Worm (Caenorhabditis elegans): Measurements from ENCODE around the gene F59A6.12.

Gene F59A6.12

ce11 chrII:5039912-5040311, 28.0 kb upstream of the F59A6.12 start, which contains the start of gene golg-2:
Gene golg-2, minus strand, starts transcription at chrII:5040091.
- TF ChIP-seq snpc-4 (tag; optimal IDR thresholded peaks at IDR 0.05) = no peak
- peak; percentile 13 for TF ChIP-seq unc-55 (GFP tag; optimal IDR thresholded peaks at IDR 0.05)
- TF ChIP-seq nhr-237 (tag; optimal IDR thresholded peaks at IDR 0.05) = no peak
- no peak for TF ChIP-seq mab-5 (tag; optimal IDR thresholded peaks at IDR 0.05)
- TF ChIP-seq ZK546.5 (tag; optimal IDR thresholded peaks at IDR 0.05) = no peak
- no peak for TF ChIP-seq R02D3.7 (tag; optimal IDR thresholded peaks at IDR 0.05)
- no peak for TF ChIP-seq nhr-12 (tag; optimal IDR thresholded peaks at IDR 0.05)
- peak in 1 of 2 experiments; percentile 50 for TF ChIP-seq lsy-2 (tag; optimal IDR thresholded peaks at IDR 0.05)
- no peak for TF ChIP-seq zag-1 (tag; optimal IDR thresholded peaks at IDR 0.05)
- TF ChIP-seq mdl-1 (tag; optimal IDR thresholded peaks at IDR 0.05) = no peak
- no peak for TF ChIP-seq ceh-16 (tag; optimal IDR thresholded peaks at IDR 0.05)
- no peak for TF ChIP-seq dmd-4 (tag; optimal IDR thresholded peaks at IDR 0.05)
- TF ChIP-seq nhr-6 (tag; optimal IDR thresholded peaks at IDR 0.05) = no peak
- no peak for TF ChIP-seq ama-1 (optimal IDR thresholded peaks at IDR 0.05)
- TF ChIP-seq sem-4 (tag; optimal IDR thresholded peaks at IDR 0.05) = no peak
- TF ChIP-seq ztf-4 (tag; optimal IDR thresholded peaks at IDR 0.05) = no peak
- TF ChIP-seq fos-1 (tag; optimal IDR thresholded peaks at IDR 0.05) = no peak
- TF ChIP-seq nhr-10 (tag; optimal IDR thresholded peaks at IDR 0.05) = no peak
- no peak for TF ChIP-seq lin-11 (tag; optimal IDR thresholded peaks at IDR 0.05)
- no peak for TF ChIP-seq nhr-23 (tag; optimal IDR thresholded peaks at IDR 0.05)
- peak; percentile 28 for TF ChIP-seq C34F6.9 (tag; optimal IDR thresholded peaks at IDR 0.05)
- no peak for TF ChIP-seq nhr-25 (tag; optimal IDR thresholded peaks at IDR 0.05)
- TF ChIP-seq gmeb-1 (tag; optimal IDR thresholded peaks at IDR 0.05) = no peak
- TF ChIP-seq lin-39 (tag; optimal IDR thresholded peaks at IDR 0.05) = no peak
- no peak for TF ChIP-seq skn-1 (tag; optimal IDR thresholded peaks at IDR 0.05)
- TF ChIP-seq elt-1 (tag; optimal IDR thresholded peaks at IDR 0.05) = no peak
- no peak for TF ChIP-seq sma-3 (GFP tag; optimal IDR thresholded peaks at IDR 0.05)
- TF ChIP-seq crh-2 (tag; optimal IDR thresholded peaks at IDR 0.05) = peak; percentile 34
- TF ChIP-seq lin-13 (GFP tag; optimal IDR thresholded peaks at IDR 0.05) = no peak
- TF ChIP-seq mbf-1 (tag; optimal IDR thresholded peaks at IDR 0.05) = no peak
- peak; percentile 19 for TF ChIP-seq nhr-129 (tag; optimal IDR thresholded peaks at IDR 0.05)
- no peak for TF ChIP-seq alr-1 (tag; optimal IDR thresholded peaks at IDR 0.05)
- TF ChIP-seq F13H6.1 (tag; optimal IDR thresholded peaks at IDR 0.05) = no peak
- no peak for TF ChIP-seq ztf-1 (GFP tag; conservative IDR thresholded peaks at IDR 0.05)

- TF ChIP-seq mbf-1 (tag; optimal IDR thresholded peaks at IDR 0.05) (no peak), unc-55 (GFP tag; optimal IDR thresholded peaks at IDR 0.05) (no peak), aly-2 (tag; optimal IDR thresholded peaks at IDR 0.05) (no peak)
These were observed 24.2 kb upstream of the F59A6.12 start, which contains the start of gene lrr-1 for ce11 chrII:5036128-5036527. Gene lrr-1, minus strand, starts transcription at chrII:5036439.

ce11 chrII:5033935-5034334, 22.1 kb upstream of the F59A6.12 start, which contains the start of gene F33G12.3:
Gene F33G12.3, minus strand, starts transcription at chrII:5034035.
- no peak for TF ChIP-seq mab-5 (tag; optimal IDR thresholded peaks at IDR 0.05)
- TF ChIP-seq Y55F3AM.14 (GFP tag; optimal IDR thresholded peaks at IDR 0.05) = no peak
- TF ChIP-seq ztf-1 (GFP tag; conservative IDR thresholded peaks at IDR 0.05) = no peak
- no peak for TF ChIP-seq blmp-1 (tag; optimal IDR thresholded peaks at IDR 0.05; ENCODE audit: insufficient read depth)
- TF ChIP-seq sma-3 (GFP tag; optimal IDR thresholded peaks at IDR 0.05) = no peak

DNA sequence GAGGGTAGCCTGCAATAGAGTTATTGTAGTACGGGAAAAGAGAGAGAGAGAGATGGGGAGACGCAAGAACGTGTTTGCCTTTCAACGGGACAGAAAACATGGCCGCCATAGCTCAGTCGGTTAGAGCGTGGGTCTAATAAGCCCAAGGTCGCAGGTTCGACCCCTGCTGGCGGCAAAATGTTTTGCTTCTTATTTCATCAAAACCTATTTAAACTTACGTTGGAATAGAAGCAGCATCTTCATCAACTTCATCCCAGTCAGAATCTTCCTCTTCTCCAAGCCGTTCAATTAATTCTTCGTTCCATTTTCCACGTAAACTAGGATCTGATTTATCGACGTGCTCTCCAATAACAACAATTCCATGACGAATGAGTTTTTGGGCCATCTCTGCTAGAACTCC, 20.8 kb upstream of the F59A6.12 start:
- TF ChIP-seq egl-27 (tag; optimal IDR thresholded peaks at IDR 0.05) (peak; percentile 32), ztf-4 (tag; optimal IDR thresholded peaks at IDR 0.05) (no peak), ama-1 (optimal IDR thresholded peaks at IDR 0.05) (no peak), gmeb-1 (tag; optimal IDR thresholded peaks at IDR 0.05) (peak; percentile 54), lsy-2 (tag; optimal IDR thresholded peaks at IDR 0.05) (peak; percentile 32 to 59), nhr-129 (tag; optimal IDR thresholded peaks at IDR 0.05) (peak; percentile 81), nhr-21 (tag; optimal IDR thresholded peaks at IDR 0.05) (peak; percentile 36), ztf-1 (GFP tag; conservative IDR thresholded peaks at IDR 0.05) (no peak), nhr-12 (tag; optimal IDR thresholded peaks at IDR 0.05) (no peak), sma-9 (GFP tag; optimal IDR thresholded peaks at IDR 0.05) (peak; percentile 26), sma-9 (tag; optimal IDR thresholded peaks at IDR 0.05) (no peak), nhr-77 (tag; optimal IDR thresholded peaks at IDR 0.05) (no peak), elt-1 (tag; optimal IDR thresholded peaks at IDR 0.05) (no peak), nhr-23 (tag; optimal IDR thresholded peaks at IDR 0.05) (no peak), nhr-6 (tag; optimal IDR thresholded peaks at IDR 0.05) (no peak), mdl-1 (tag; optimal IDR thresholded peaks at IDR 0.05) (peak in 1 of 2 experiments; percentile 10), aly-2 (tag; optimal IDR thresholded peaks at IDR 0.05) (no peak), lin-13 (GFP tag; optimal IDR thresholded peaks at IDR 0.05) (peak; percentile 13), alr-1 (tag; optimal IDR thresholded peaks at IDR 0.05) (no peak), nhr-237 (tag; optimal IDR thresholded peaks at IDR 0.05) (no peak), ceh-82 (tag; optimal IDR thresholded peaks at IDR 0.05) (no peak), F13H6.1 (tag; optimal IDR thresholded peaks at IDR 0.05) (peak; percentile 70), sma-3 (GFP tag; optimal IDR thresholded peaks at IDR 0.05) (peak; percentile 50), lin-11 (tag; optimal IDR thresholded peaks at IDR 0.05) (peak; percentile 11), unc-39 (tag; optimal IDR thresholded peaks at IDR 0.05) (no peak), nhr-25 (tag; optimal IDR thresholded peaks at IDR 0.05) (peak; percentile 1), zag-1 (tag; optimal IDR thresholded peaks at IDR 0.05) (no peak), ZK546.5 (tag; optimal IDR thresholded peaks at IDR 0.05) (no peak), snpc-4 (tag; optimal IDR thresholded peaks at IDR 0.05) (peak; percentile 7), blmp-1 (tag; optimal IDR thresholded peaks at IDR 0.05; ENCODE audit: insufficient read depth) (no peak), skn-1 (tag; optimal IDR thresholded peaks at IDR 0.05) (no peak), mab-5 (tag; optimal IDR thresholded peaks at IDR 0.05) (no peak), unc-55 (GFP tag; optimal IDR thresholded peaks at IDR 0.05) (peak; percentile 55), fos-1 (tag; optimal IDR thresholded peaks at IDR 0.05) (peak; percentile 59), Y55F3AM.14 (GFP tag; optimal IDR thresholded peaks at IDR 0.05) (no peak)
